Worm (Caenorhabditis elegans) whole organism, young adult: Measurements from ENCODE around the gene Y17G9A.3.

Experiments
- B0261.1 ChIP-seq: sonication (generic microtip); optimal IDR thresholded peaks from 2 replicates; lab custom pipeline; 2016; ENCODE audit warnings: mild to moderate bottlenecking, missing genetic modification characterization, moderate library complexity, missing compliant biosample characterization
- F22D6.2 ChIP-seq: sonication (generic microtip); optimal IDR thresholded peaks from 2 replicates; lab custom pipeline; 2016; ENCODE audit warnings: mild to moderate bottlenecking, missing genetic modification characterization, missing compliant biosample characterization
- F33H1.4 ChIP-seq: fragments of 200-800 bp; sonication (Bioruptor generic); IDR thresholded peaks from 2 replicates; pipeline ENCODE4 v1.3.6; 2022; ENCODE audit warnings: missing genetic modification reagents, missing genetic modification characterization, missing compliant biosample characterization
- F49E8.2 ChIP-seq: sonication (generic microtip); optimal IDR thresholded peaks from 3 replicates; lab custom pipeline; 2017; ENCODE audit warnings: missing genetic modification characterization, mild to moderate bottlenecking, missing compliant biosample characterization, antibody characterized with exemption, moderate library complexity; ENCODE audit not compliant: insufficient read depth
- F52B5.7 ChIP-seq: sonication (generic microtip); optimal IDR thresholded peaks from 2 replicates; lab custom pipeline; 2016; ENCODE audit warnings: mild to moderate bottlenecking, missing genetic modification characterization, missing compliant biosample characterization
- Y53G8AR.9 ChIP-seq: fragments of 200-800 bp; sonication (Bioruptor generic); conservative IDR thresholded peaks from 2 replicates; pipeline ENCODE4 v1.3.6; 2022; ENCODE audit warnings: missing genetic modification reagents, missing genetic modification characterization, missing compliant biosample characterization
- Y95B8A.8 ChIP-seq: fragments of 200-800 bp; sonication (Bioruptor generic); IDR thresholded peaks from 2 replicates; pipeline ENCODE4 v1.3.6; 2022; ENCODE audit warnings: missing genetic modification reagents, missing genetic modification characterization, missing compliant biosample characterization
- akir-1 ChIP-seq: fragments of 200-800 bp; sonication (Bioruptor generic); optimal IDR thresholded peaks from 2 replicates; lab custom pipeline; 2018; ENCODE audit warnings: mild to moderate bottlenecking, missing genetic modification characterization, moderate library complexity, missing compliant biosample characterization
- attf-6 ChIP-seq: fragments of 200-800 bp; sonication (Bioruptor generic); IDR thresholded peaks from 2 replicates; pipeline ENCODE4 v1.3.6; 2022; ENCODE audit warnings: missing genetic modification reagents, missing genetic modification characterization, missing compliant biosample characterization
- bed-1 ChIP-seq: fragments of 200-800 bp; sonication (Bioruptor generic); IDR thresholded peaks from 2 replicates; pipeline ENCODE4 v1.3.6; 2022; ENCODE audit warnings: missing genetic modification reagents, missing genetic modification characterization, missing compliant biosample characterization
- ceh-100 ChIP-seq: fragments of 200-800 bp; sonication (Bioruptor generic); IDR thresholded peaks from 2 replicates; pipeline ENCODE4 v1.3.6; 2022; ENCODE audit warnings: missing genetic modification reagents, missing genetic modification characterization, missing compliant biosample characterization
- ceh-27 ChIP-seq: fragments of 200-800 bp; sonication (Bioruptor generic); optimal IDR thresholded peaks from 2 replicates; lab custom pipeline; 2018; ENCODE audit warnings: mild to moderate bottlenecking, missing genetic modification characterization, moderate library complexity, missing compliant biosample characterization
- ceh-40 ChIP-seq: fragments of 200-800 bp; sonication (Bioruptor generic); IDR thresholded peaks from 2 replicates; pipeline ENCODE4 v1.3.6; 2022; ENCODE audit warnings: missing genetic modification characterization, missing compliant biosample characterization
- ceh-79 ChIP-seq: sonication (generic microtip); optimal IDR thresholded peaks from 2 replicates; lab custom pipeline; 2017; ENCODE audit warnings: mild to moderate bottlenecking, missing genetic modification characterization, missing compliant biosample characterization
- ceh-91 ChIP-seq: fragments of 200-800 bp; sonication (Bioruptor generic); IDR thresholded peaks from 2 replicates; pipeline ENCODE4 v1.3.6; 2022; ENCODE audit warnings: missing genetic modification reagents, missing genetic modification characterization, missing compliant biosample characterization
- efl-1 ChIP-seq: fragments of 150-350 bp; optimal IDR thresholded peaks from 2 replicates; lab custom pipeline; 2014; ENCODE audit warnings: missing biosample characterization, missing genetic modification reagents, missing genetic modification characterization
- egl-18 ChIP-seq: fragments of 200-800 bp; sonication (Bioruptor generic); IDR thresholded peaks from 2 replicates; pipeline ENCODE4 v1.3.6; 2022; ENCODE audit warnings: missing genetic modification reagents, missing genetic modification characterization, missing compliant biosample characterization
- egl-44 ChIP-seq: fragments of 200-800 bp; sonication (Bioruptor generic); IDR thresholded peaks from 2 replicates; pipeline ENCODE4 v1.3.6; 2022; ENCODE audit warnings: missing genetic modification reagents, missing genetic modification characterization, missing compliant biosample characterization
- egrh-3 ChIP-seq: fragments of 200-800 bp; sonication (Bioruptor generic); IDR thresholded peaks from 2 replicates; pipeline ENCODE4 v1.3.6; 2022; ENCODE audit warnings: missing genetic modification reagents, missing genetic modification characterization, missing compliant biosample characterization
- hlh-12 ChIP-seq: sonication (generic microtip); optimal IDR thresholded peaks from 2 replicates; lab custom pipeline; 2016; ENCODE audit warnings: missing genetic modification characterization, missing compliant biosample characterization
- hmg-1.2 ChIP-seq: fragments of 200-800 bp; sonication (Bioruptor generic); IDR thresholded peaks from 2 replicates; pipeline ENCODE4 v1.3.6; 2022; ENCODE audit warnings: missing genetic modification reagents, missing genetic modification characterization, missing compliant biosample characterization
- hrde-1 ChIP-seq: sonication (generic microtip); optimal IDR thresholded peaks from 2 replicates; lab custom pipeline; 2016; ENCODE audit warnings: missing genetic modification characterization, mild to moderate bottlenecking, missing compliant biosample characterization, moderate library complexity, missing genotype, missing genetic modification reagents, borderline replicate concordance
- hsf-1 ChIP-seq: fragments of 200-800 bp; sonication (Bioruptor generic); IDR thresholded peaks from 2 replicates; pipeline ENCODE4 v1.3.6; 2022; ENCODE audit warnings: missing genetic modification reagents, missing genetic modification characterization, missing compliant biosample characterization
- lin-54 ChIP-seq: fragments of 200-800 bp; sonication (Bioruptor generic); optimal IDR thresholded peaks from 2 replicates; lab custom pipeline; 2018; ENCODE audit warnings: mild to moderate bottlenecking, missing genetic modification characterization, missing compliant biosample characterization
- lsl-1 ChIP-seq: fragments of 200-800 bp; sonication (Bioruptor generic); optimal IDR thresholded peaks from 2 replicates; lab custom pipeline; 2018; ENCODE audit warnings: mild to moderate bottlenecking, missing genetic modification characterization, moderate library complexity, missing compliant biosample characterization
- madf-3 ChIP-seq: fragments of 200-800 bp; sonication (Bioruptor generic); IDR thresholded peaks from 2 replicates; pipeline ENCODE4 v1.3.6; 2022; ENCODE audit warnings: missing genetic modification reagents, missing genetic modification characterization, missing compliant biosample characterization
- madf-8 ChIP-seq: fragments of 200-800 bp; sonication (Bioruptor generic); conservative IDR thresholded peaks from 2 replicates; pipeline ENCODE4 v1.3.6; 2022; ENCODE audit warnings: missing genetic modification reagents, missing genetic modification characterization, missing compliant biosample characterization
- mcd-1 ChIP-seq: fragments of 200-800 bp; sonication (Bioruptor generic); IDR thresholded peaks from 2 replicates; pipeline ENCODE4 v1.3.6; 2022; ENCODE audit warnings: missing genetic modification reagents, missing genetic modification characterization, missing compliant biosample characterization
- nhr-120 ChIP-seq: fragments of 200-800 bp; sonication (Bioruptor generic); IDR thresholded peaks from 2 replicates; pipeline ENCODE4 v1.3.6; 2022; ENCODE audit warnings: missing genetic modification characterization, missing compliant biosample characterization
- nhr-27 ChIP-seq: fragments of 200-800 bp; sonication (Bioruptor generic); optimal IDR thresholded peaks from 2 replicates; lab custom pipeline; 2018; ENCODE audit warnings: mild to moderate bottlenecking, missing genetic modification characterization, moderate library complexity, missing compliant biosample characterization
- nhr-90 ChIP-seq: sonication (generic microtip); optimal IDR thresholded peaks from 2 replicates; lab custom pipeline; 2016; ENCODE audit warnings: missing genotype, mild to moderate bottlenecking, missing genetic modification characterization, missing compliant biosample characterization
- pbrm-1 ChIP-seq: fragments of 200-800 bp; sonication (Bioruptor generic); IDR thresholded peaks from 2 replicates; pipeline ENCODE4 v1.3.6; 2022; ENCODE audit warnings: missing genetic modification reagents, missing genetic modification characterization, missing compliant biosample characterization
- rcor-1 ChIP-seq: fragments of 200-800 bp; sonication (Bioruptor generic); IDR thresholded peaks from 2 replicates; pipeline ENCODE4 v1.3.6; 2022; ENCODE audit warnings: missing genetic modification reagents, missing genetic modification characterization, missing compliant biosample characterization
- rec-8 ChIP-seq, 2 experiments: sonication (generic microtip); optimal IDR thresholded peaks; 2 replicates each; lab custom pipeline; 2016; ENCODE audit warnings: mild to moderate bottlenecking in 2 of 2, missing genetic modification characterization in 2 of 2, missing genetic modification reagents in 2 of 2, missing genotype in 2 of 2, missing biosample characterization in 1 of 2, missing compliant biosample characterization in 1 of 2, moderate library complexity in 1 of 2
- snpc-1.3 ChIP-seq: sonication (generic microtip); optimal IDR thresholded peaks from 2 replicates; lab custom pipeline; 2017; ENCODE audit warnings: missing genetic modification characterization, mild to moderate bottlenecking, missing compliant biosample characterization, antibody characterized with exemption, moderate library complexity, missing genotype, missing genetic modification reagents; ENCODE audit not compliant: insufficient read depth
- snpc-3.4 ChIP-seq: sonication (generic microtip); optimal IDR thresholded peaks from 2 replicates; lab custom pipeline; 2017; ENCODE audit warnings: missing genetic modification characterization, mild to moderate bottlenecking, missing compliant biosample characterization, antibody characterized with exemption, moderate library complexity, missing genotype, missing genetic modification reagents
- snpc-4 ChIP-seq, 5 experiments: fragments of 150-350 bp in 1 of 5; sonication (generic microtip) in 4 of 5; optimal IDR thresholded peaks; 2 replicates each; lab custom pipeline; 2014 to 2018; ENCODE audit warnings: missing genetic modification characterization in 5 of 5, missing biosample characterization in 3 of 5, antibody characterized with exemption in 2 of 5, mild to moderate bottlenecking in 2 of 5, missing compliant biosample characterization in 2 of 5, missing genotype in 2 of 5, moderate library complexity in 2 of 5, missing genetic modification reagents in 1 of 5
- tbp1 ChIP-seq: fragments of 200-800 bp; sonication (Bioruptor generic); optimal IDR thresholded peaks from 2 replicates; lab custom pipeline; 2018; ENCODE audit warnings: mild to moderate bottlenecking, missing genetic modification characterization, missing compliant biosample characterization
- tbx-9 ChIP-seq: sonication (generic microtip); optimal IDR thresholded peaks from 2 replicates; lab custom pipeline; 2016; ENCODE audit warnings: borderline replicate concordance, missing genetic modification characterization, inconsistent platforms, missing compliant biosample characterization
- tlf-1 ChIP-seq: fragments of 200-800 bp; sonication (Bioruptor generic); optimal IDR thresholded peaks from 2 replicates; lab custom pipeline; 2018; ENCODE audit warnings: mild to moderate bottlenecking, missing genetic modification characterization, missing compliant biosample characterization
- unc-130 ChIP-seq: sonication (generic microtip); optimal IDR thresholded peaks from 2 replicates; lab custom pipeline; 2016; ENCODE audit warnings: missing genetic modification reagents, missing genetic modification characterization, missing compliant biosample characterization
- unc-62 ChIP-seq: fragments of 150-350 bp; optimal IDR thresholded peaks from 2 replicates; lab custom pipeline; 2014; ENCODE audit warnings: missing biosample characterization, missing genetic modification reagents, missing genetic modification characterization
- zim-3 ChIP-seq: sonication (generic microtip); optimal IDR thresholded peaks from 2 replicates; lab custom pipeline; 2017; ENCODE audit warnings: mild to moderate bottlenecking, missing genetic modification characterization, moderate library complexity, missing compliant biosample characterization
- ztf-18 ChIP-seq: sonication (generic microtip); optimal IDR thresholded peaks from 2 replicates; lab custom pipeline; 2016; ENCODE audit warnings: missing genotype, mild to moderate bottlenecking, missing genetic modification characterization, missing compliant biosample characterization
- ztf-25 ChIP-seq: fragments of 200-800 bp; sonication (Bioruptor generic); IDR thresholded peaks from 2 replicates; pipeline ENCODE4 v1.3.6; 2022; ENCODE audit warnings: missing genetic modification reagents, missing genetic modification characterization, missing compliant biosample characterization

The Y17G9A.3 gene

DNA sequence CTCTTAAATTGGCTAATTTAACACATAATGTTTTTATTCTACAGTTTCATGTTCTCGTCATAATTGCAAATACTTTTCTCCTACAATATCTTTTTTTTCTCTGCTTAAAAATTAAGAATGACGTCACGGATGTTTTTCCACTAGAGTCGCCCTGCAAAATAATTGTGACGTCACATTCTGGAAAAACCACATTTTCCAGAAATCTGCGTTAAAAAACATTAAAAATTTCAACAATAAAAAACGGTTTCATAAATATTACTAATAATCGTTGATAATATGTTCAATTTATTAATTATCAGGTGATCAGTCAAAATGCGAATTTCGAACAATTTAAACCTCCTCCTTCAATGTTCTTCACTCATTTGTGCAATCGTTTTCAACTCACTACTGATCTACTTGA, 25.5 kb upstream of the Y17G9A.3 start, which contains the start of gene str-166:
Gene str-166, plus strand, starts transcription at position 301 of the 400 bp plus-strand sequence.
- no peak for TF ChIP-seq ceh-91 (GFP tag; lab: Robert Waterston, UW)
- TF ChIP-seq rcor-1 (GFP tag; lab: Robert Waterston, UW): no peak
- TF ChIP-seq F49E8.2: no peak
- TF ChIP-seq ceh-79 (tag; lab: Kevin White, UChicago): no peak
- TF ChIP-seq madf-8 (GFP tag; lab: Robert Waterston, UW): no peak
- TF ChIP-seq hrde-1 (tag; lab: Kevin White, UChicago): no peak
- no peak for TF ChIP-seq snpc-3.4 (tag; lab: Kevin White, UChicago)
- no peak for TF ChIP-seq F52B5.7 (tag; lab: Kevin White, UChicago)
- no peak for TF ChIP-seq ceh-40 (GFP tag; lab: Robert Waterston, UW)
- no peak for TF ChIP-seq akir-1 (GFP tag; lab: Kevin White, UChicago)
- no peak for TF ChIP-seq egrh-3 (GFP tag; lab: Robert Waterston, UW)
- no peak for TF ChIP-seq F33H1.4 (GFP tag; lab: Robert Waterston, UW)
- no peak for TF ChIP-seq ztf-18
- TF ChIP-seq snpc-1.3 (tag; lab: Kevin White, UChicago): no peak
- no peak for TF ChIP-seq B0261.1 (tag; lab: Kevin White, UChicago)
- no peak for TF ChIP-seq F22D6.2 (tag; lab: Kevin White, UChicago)
- TF ChIP-seq ceh-27 (GFP tag; lab: Kevin White, UChicago): no peak
- no peak for TF ChIP-seq egl-18
- no peak for TF ChIP-seq hlh-12 (tag; lab: Kevin White, UChicago)
- TF ChIP-seq tbx-9: no peak

DNA sequence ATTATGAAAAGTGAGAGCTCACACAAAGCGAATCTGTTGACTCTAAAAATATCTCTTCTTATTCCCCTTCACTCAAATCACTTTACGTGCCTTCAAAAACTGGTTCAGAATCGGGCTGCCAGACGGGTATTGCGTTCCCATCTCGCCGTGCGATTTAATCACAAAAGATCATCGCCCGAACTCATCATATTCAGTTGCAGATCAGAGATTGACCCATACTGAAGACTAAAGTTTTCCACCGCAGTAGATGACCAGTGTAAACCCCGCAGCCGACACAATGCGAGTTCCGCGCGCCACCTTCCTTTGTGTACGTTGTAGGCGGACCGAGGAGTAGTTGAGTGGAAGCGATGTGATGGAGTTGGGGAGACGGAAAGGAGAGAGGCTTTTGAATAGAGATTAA, 22.2 kb upstream of the Y17G9A.3 start:
- TF ChIP-seq bed-1 (GFP tag; lab: Robert Waterston, UW) (no peak), B0261.1 (tag; lab: Kevin White, UChicago) (peak; percentile 24), ztf-18 (peak; percentile 46), tbp1 (GFP tag; lab: Kevin White, UChicago) (peak; percentile 81), madf-8 (GFP tag; lab: Robert Waterston, UW) (peak; percentile 46), efl-1 (no peak), hmg-1.2 (GFP tag; lab: Robert Waterston, UW) (peak; percentile 95), tlf-1 (GFP tag; lab: Kevin White, UChicago) (peak; percentile 16), Y53G8AR.9 (GFP tag; lab: Robert Waterston, UW) (peak; percentile 78), ceh-91 (GFP tag; lab: Robert Waterston, UW) (0 out of 2 replicates have a peak, but pooled peaks have one; percentile 16), F22D6.2 (tag; lab: Kevin White, UChicago) (no peak), lin-54 (GFP tag; lab: Kevin White, UChicago) (peak; percentile 73), unc-62 (GFP tag; lab: Kevin White, UChicago) (no peak), rcor-1 (GFP tag; lab: Robert Waterston, UW) (peak; percentile 96), attf-6 (GFP tag; lab: Robert Waterston, UW) (peak; percentile 96), egl-44 (GFP tag; lab: Robert Waterston, UW) (0 out of 2 replicates have a peak, but pooled peaks have one; percentile 12), ceh-100 (GFP tag; lab: Robert Waterston, UW) (peak; percentile 55), nhr-27 (tag; lab: Kevin White, UChicago) (peak; percentile 24), unc-130 (peak; percentile 23), madf-3 (no peak), mcd-1 (peak; percentile 78), lsl-1 (GFP tag; lab: Kevin White, UChicago) (peak; percentile 75), pbrm-1 (GFP tag; lab: Robert Waterston, UW) (peak; percentile 97), zim-3 (tag; lab: Kevin White, UChicago) (no peak), Y95B8A.8 (GFP tag; lab: Robert Waterston, UW) (0 out of 2 replicates have a peak, but pooled peaks have one; percentile 58), nhr-120 (GFP tag; lab: Robert Waterston, UW) (no peak), snpc-4 (GFP tag; optimal IDR thresholded peaks at IDR 0.05; lab: Kevin White, UChicago) (peak; percentile 99), snpc-4 (tag; optimal IDR thresholded peaks at IDR 0.05; lab: Kevin White, UChicago) (peak; percentile 98 to 99 (median 98)), ztf-25 (no peak), hsf-1 (peak; percentile 73), rec-8 (tag; optimal IDR thresholded peaks at IDR 0.05; lab: Kevin White, UChicago) (peak in 1 of 2 experiments; percentile 25), nhr-90 (tag; lab: Kevin White, UChicago) (no peak)
